Worm (Caenorhabditis elegans) whole organism, L1 larva: Measurements from ENCODE around the gene hipr-1.

Source experiments
- ama-1 ChIP-seq: fragments of 150-350 bp; optimal IDR thresholded peaks from 2 replicates; lab custom pipeline; 2014
- fkh-8 ChIP-seq: sonication (generic microtip); optimal IDR thresholded peaks from 2 replicates; lab custom pipeline; 2016; ENCODE audit warnings: mild to moderate bottlenecking, missing genetic modification characterization, missing compliant biosample characterization
- fos-1 ChIP-seq: fragments of 150-350 bp; optimal IDR thresholded peaks from 2 replicates; lab custom pipeline; 2014; ENCODE audit warnings: missing biosample characterization, missing genetic modification characterization
- pag-3 ChIP-seq: sonication (generic microtip); optimal IDR thresholded peaks from 2 replicates; lab custom pipeline; 2017; ENCODE audit warnings: missing genetic modification characterization, mild to moderate bottlenecking, missing compliant biosample characterization, antibody characterized with exemption, borderline replicate concordance; ENCODE audit not compliant: insufficient read depth
- unc-62 ChIP-seq: fragments of 150-350 bp; optimal IDR thresholded peaks from 2 replicates; lab custom pipeline; 2014; ENCODE audit warnings: missing biosample characterization, missing genetic modification reagents, missing genetic modification characterization
- zip-4 ChIP-seq: fragments of 200-800 bp; sonication (Bioruptor generic); optimal IDR thresholded peaks from 2 replicates; lab custom pipeline; 2018; ENCODE audit warnings: mild to moderate bottlenecking, missing genetic modification characterization, moderate library complexity, missing compliant biosample characterization

ce11 chrIII:8743796-8744404 is 23.9 kb downstream of the hipr-1 start, which contains the start of gene ZK370.6:
- TF ChIP-seq fos-1 (tag; lab: Kevin White, UChicago) (no peak), ama-1 (lab: Kevin White, UChicago) (no peak), unc-62 (GFP tag; lab: Kevin White, UChicago) (no peak), pag-3 (no peak), fkh-8 (tag; lab: Kevin White, UChicago) (no peak), zip-4 (no peak)
